Worm (Caenorhabditis elegans): ENCODE results near the gene srj-11.

srj-11 gene

ce11 chrV:3242984-3243383 is 1.8 kb downstream of the srj-11 start, which contains the start of gene gst-23:
gst-23 (plus strand) TSS chrV:3243284.
- TF ChIP-seq tbx-11 (GFP tag; IDR thresholded peaks at IDR 0.05) (no peak), ceh-13 (GFP tag; optimal IDR thresholded peaks at IDR 0.05) (no peak), scrt-1 (GFP tag; IDR thresholded peaks at IDR 0.05) (no peak), pes-1 (GFP tag; IDR thresholded peaks at IDR 0.05) (no peak), ets-7 (tag; optimal IDR thresholded peaks at IDR 0.05) (no peak), B0310.2 (tag; optimal IDR thresholded peaks at IDR 0.05) (no peak), hnd-1 (tag; optimal IDR thresholded peaks at IDR 0.05) (no peak)

ce11 chrV:3244703-3245102 is 3.5 kb downstream of the srj-11 start, which contains the start of gene srj-7:
srj-7 (plus strand) TSS chrV:3245003.
- TF ChIP-seq hmg-4 (GFP tag; optimal IDR thresholded peaks at IDR 0.05): no peak

ce11 chrV:3247515-3247914 is 6.3 kb downstream of the srj-11 start, which contains the start of gene srj-8:
srj-8 (plus strand) TSS chrV:3247815.
- TF ChIP-seq tbx-11 (GFP tag; IDR thresholded peaks at IDR 0.05) (no peak), hmbx-1 (tag; optimal IDR thresholded peaks at IDR 0.05) (no peak), hnd-1 (tag; optimal IDR thresholded peaks at IDR 0.05) (no peak), F13C5.2 (tag; optimal IDR thresholded peaks at IDR 0.05) (no peak), tra-4 (tag; optimal IDR thresholded peaks at IDR 0.05) (no peak), ama-1 (optimal IDR thresholded peaks at IDR 0.05) (no peak), hmg-4 (GFP tag; optimal IDR thresholded peaks at IDR 0.05) (no peak), ceh-36 (tag; optimal IDR thresholded peaks at IDR 0.05) (no peak), B0310.2 (tag; optimal IDR thresholded peaks at IDR 0.05) (no peak), pes-1 (GFP tag; IDR thresholded peaks at IDR 0.05) (no peak), ets-7 (tag; optimal IDR thresholded peaks at IDR 0.05) (no peak), flt-1 (GFP tag; IDR thresholded peaks at IDR 0.05) (no peak), aly-1 (tag; optimal IDR thresholded peaks at IDR 0.05) (no peak), scrt-1 (GFP tag; IDR thresholded peaks at IDR 0.05) (no peak), ceh-13 (GFP tag; optimal IDR thresholded peaks at IDR 0.05) (no peak)

ce11 chrV:3250153-3250552 is 8.9 kb downstream of the srj-11 start, which contains the start of gene T28A11.13:
T28A11.13 (minus strand) TSS chrV:3250253.
- TF ChIP-seq F13C5.2 (tag; optimal IDR thresholded peaks at IDR 0.05): no peak
- TF ChIP-seq ets-7 (tag; optimal IDR thresholded peaks at IDR 0.05): no peak
- no peak for TF ChIP-seq tra-4 (tag; optimal IDR thresholded peaks at IDR 0.05)
- TF ChIP-seq scrt-1 (GFP tag; IDR thresholded peaks at IDR 0.05): no peak
- TF ChIP-seq aly-1 (tag; optimal IDR thresholded peaks at IDR 0.05): no peak
- TF ChIP-seq pes-1 (GFP tag; IDR thresholded peaks at IDR 0.05): no peak
- TF ChIP-seq hmbx-1 (tag; optimal IDR thresholded peaks at IDR 0.05): no peak
- TF ChIP-seq ceh-36 (tag; optimal IDR thresholded peaks at IDR 0.05): no peak
- TF ChIP-seq ama-1 (optimal IDR thresholded peaks at IDR 0.05): no peak
- TF ChIP-seq tbx-37 (GFP tag; conservative IDR thresholded peaks at IDR 0.05): no peak
- TF ChIP-seq hnd-1 (tag; optimal IDR thresholded peaks at IDR 0.05): no peak
- no peak for TF ChIP-seq ceh-13 (GFP tag; optimal IDR thresholded peaks at IDR 0.05)
- no peak for TF ChIP-seq B0310.2 (tag; optimal IDR thresholded peaks at IDR 0.05)

ce11 chrV:3256051-3256450 is 14.8 kb downstream of the srj-11 start, which contains the start of gene srt-63:
srt-63 (minus strand) TSS chrV:3256151.
- no peak for TF ChIP-seq B0310.2 (tag; optimal IDR thresholded peaks at IDR 0.05)
- TF ChIP-seq pes-1 (GFP tag; IDR thresholded peaks at IDR 0.05): no peak
- no peak for TF ChIP-seq flt-1 (GFP tag; IDR thresholded peaks at IDR 0.05)
- no peak for TF ChIP-seq hnd-1 (tag; optimal IDR thresholded peaks at IDR 0.05)
- TF ChIP-seq ets-7 (tag; optimal IDR thresholded peaks at IDR 0.05): no peak
- no peak for TF ChIP-seq tbx-11 (GFP tag; IDR thresholded peaks at IDR 0.05)
- TF ChIP-seq ama-1 (optimal IDR thresholded peaks at IDR 0.05): no peak
- TF ChIP-seq F13C5.2 (tag; optimal IDR thresholded peaks at IDR 0.05): no peak
- TF ChIP-seq aly-1 (tag; optimal IDR thresholded peaks at IDR 0.05): no peak
- TF ChIP-seq tra-4 (tag; optimal IDR thresholded peaks at IDR 0.05): no peak
- TF ChIP-seq scrt-1 (GFP tag; IDR thresholded peaks at IDR 0.05): no peak

ce11 chrV:3256809-3257208 is 15.6 kb downstream of the srj-11 start:
- TF ChIP-seq pes-1 (GFP tag; IDR thresholded peaks at IDR 0.05) (no peak), tra-4 (tag; optimal IDR thresholded peaks at IDR 0.05) (no peak), ama-1 (optimal IDR thresholded peaks at IDR 0.05) (no peak), tbx-11 (GFP tag; IDR thresholded peaks at IDR 0.05) (no peak), ets-7 (tag; optimal IDR thresholded peaks at IDR 0.05) (no peak), tbx-37 (GFP tag; conservative IDR thresholded peaks at IDR 0.05) (no peak), ceh-36 (tag; optimal IDR thresholded peaks at IDR 0.05) (no peak), F13C5.2 (tag; optimal IDR thresholded peaks at IDR 0.05) (no peak), hmbx-1 (tag; optimal IDR thresholded peaks at IDR 0.05) (no peak), hmg-4 (GFP tag; optimal IDR thresholded peaks at IDR 0.05) (no peak), hnd-1 (tag; optimal IDR thresholded peaks at IDR 0.05) (no peak), scrt-1 (GFP tag; IDR thresholded peaks at IDR 0.05) (no peak), sea-1 (GFP tag; conservative IDR thresholded peaks at IDR 0.05) (no peak)

- TF ChIP-seq tbx-37 (GFP tag; conservative IDR thresholded peaks at IDR 0.05): no peak
- no peak for TF ChIP-seq ets-7 (tag; optimal IDR thresholded peaks at IDR 0.05)
- TF ChIP-seq tra-4 (tag; optimal IDR thresholded peaks at IDR 0.05): no peak
- no peak for TF ChIP-seq tbx-11 (GFP tag; IDR thresholded peaks at IDR 0.05)
- TF ChIP-seq hmbx-1 (tag; optimal IDR thresholded peaks at IDR 0.05): no peak
- no peak for TF ChIP-seq hmg-4 (GFP tag; optimal IDR thresholded peaks at IDR 0.05)
- TF ChIP-seq scrt-1 (GFP tag; IDR thresholded peaks at IDR 0.05): no peak
- TF ChIP-seq flt-1 (GFP tag; IDR thresholded peaks at IDR 0.05): no peak
- no peak for TF ChIP-seq aly-1 (tag; optimal IDR thresholded peaks at IDR 0.05)
- no peak for TF ChIP-seq ama-1 (optimal IDR thresholded peaks at IDR 0.05)
- no peak for TF ChIP-seq hnd-1 (tag; optimal IDR thresholded peaks at IDR 0.05)
- no peak for TF ChIP-seq sea-1 (GFP tag; conservative IDR thresholded peaks at IDR 0.05)
- TF ChIP-seq B0310.2 (tag; optimal IDR thresholded peaks at IDR 0.05): no peak
- no peak for TF ChIP-seq pes-1 (GFP tag; IDR thresholded peaks at IDR 0.05)
- no peak for TF ChIP-seq ceh-13 (GFP tag; optimal IDR thresholded peaks at IDR 0.05)
Measured at ce11 chrV:3257277-3257676, 16.1 kb downstream of the srj-11 start, which contains the start of gene T28A11.22. T28A11.22 (plus strand) TSS chrV:3257577.

ce11 chrV:3259168-3259622 is 18.0 kb downstream of the srj-11 start, which contains the start of gene T28A11.16:
T28A11.16 (minus strand) TSS chrV:3259218.
- no peak for TF ChIP-seq ets-7 (tag; optimal IDR thresholded peaks at IDR 0.05)
- no peak for TF ChIP-seq sea-1 (GFP tag; conservative IDR thresholded peaks at IDR 0.05)
- TF ChIP-seq B0310.2 (tag; optimal IDR thresholded peaks at IDR 0.05): no peak
- no peak for TF ChIP-seq F13C5.2 (tag; optimal IDR thresholded peaks at IDR 0.05)
- TF ChIP-seq flt-1 (GFP tag; IDR thresholded peaks at IDR 0.05): no peak
- TF ChIP-seq hmg-4 (GFP tag; optimal IDR thresholded peaks at IDR 0.05): no peak
- no peak for TF ChIP-seq tbx-11 (GFP tag; IDR thresholded peaks at IDR 0.05)
- no peak for TF ChIP-seq ama-1 (optimal IDR thresholded peaks at IDR 0.05)
- no peak for TF ChIP-seq aly-1 (tag; optimal IDR thresholded peaks at IDR 0.05)
- no peak for TF ChIP-seq hmbx-1 (tag; optimal IDR thresholded peaks at IDR 0.05)
- TF ChIP-seq pes-1 (GFP tag; IDR thresholded peaks at IDR 0.05): no peak
- no peak for TF ChIP-seq tra-4 (tag; optimal IDR thresholded peaks at IDR 0.05)
- TF ChIP-seq ceh-13 (GFP tag; optimal IDR thresholded peaks at IDR 0.05): no peak
- TF ChIP-seq ceh-36 (tag; optimal IDR thresholded peaks at IDR 0.05): no peak
